Worm (Caenorhabditis elegans) whole organism, L4/young adult: Measurements from ENCODE around the gene M110.10.

Experiments used
- W03F9.2 ChIP-seq: fragments of 150-350 bp; optimal IDR thresholded peaks from 2 replicates; lab custom pipeline; 2014; ENCODE audit warnings: missing biosample characterization, missing genetic modification characterization
- him-1 ChIP-seq: sonication (generic microtip); optimal IDR thresholded peaks from 2 replicates; lab custom pipeline; 2016; ENCODE audit warnings: missing genotype, missing genetic modification reagents, missing genetic modification characterization, missing compliant biosample characterization

DNA sequence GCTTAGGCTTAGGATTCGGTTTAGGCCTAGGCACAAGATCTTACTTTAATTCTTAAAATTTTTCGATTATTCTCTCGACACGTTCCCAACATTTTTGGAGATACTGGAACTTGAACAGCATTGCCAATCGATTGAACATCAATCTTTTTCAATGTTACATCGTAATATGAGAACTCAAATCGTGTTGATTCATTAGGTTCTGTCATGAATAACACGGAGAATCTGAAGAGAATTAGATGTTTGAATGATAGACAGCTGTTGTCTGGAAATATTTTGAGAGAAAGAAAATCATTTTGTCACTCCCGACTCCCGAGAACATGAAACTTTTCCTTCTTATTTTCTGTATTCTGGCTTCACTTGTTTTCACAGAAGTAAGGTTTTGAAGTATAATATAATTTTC, 45.0 kb downstream of the M110.10 start, which contains the start of gene T05C12.15:
- no peak for TF ChIP-seq him-1
- no peak for TF ChIP-seq W03F9.2 (tag; lab: Kevin White, UChicago)
